Worm (Caenorhabditis elegans) whole organism, young adult: ENCODE data around the gene aps-2.

Experiments used
- B0019.2 ChIP-seq: fragments of 200-800 bp; sonication (Bioruptor generic); conservative IDR thresholded peaks from 2 replicates; pipeline ENCODE4 v1.3.6; 2022; ENCODE audit warnings: missing genetic modification reagents, missing genetic modification characterization, missing compliant biosample characterization
- F52B5.7 ChIP-seq: sonication (generic microtip); optimal IDR thresholded peaks from 2 replicates; lab custom pipeline; 2016; ENCODE audit warnings: mild to moderate bottlenecking, missing genetic modification characterization, missing compliant biosample characterization
- K12H6.12 ChIP-seq: fragments of 200-800 bp; sonication (Bioruptor generic); optimal IDR thresholded peaks from 2 replicates; lab custom pipeline; 2018; ENCODE audit warnings: mild to moderate bottlenecking, missing genetic modification characterization, missing compliant biosample characterization
- atf-7 ChIP-seq: sonication (generic microtip); optimal IDR thresholded peaks from 2 replicates; lab custom pipeline; 2017; ENCODE audit warnings: mild to moderate bottlenecking, missing genetic modification characterization, missing compliant biosample characterization
- cebp-1 ChIP-seq, 2 experiments: fragments of 200-800 bp in 1 of 2; sonication (Bioruptor generic) in 1 of 2; sonication (generic microtip) in 1 of 2; IDR thresholded peaks in 1 of 2; optimal IDR thresholded peaks in 1 of 2; 2 replicates each; pipeline versions ENCODE4 v1.3.6 to Lab custom; 2017 to 2022; ENCODE audit warnings: missing compliant biosample characterization in 2 of 2, missing genetic modification characterization in 2 of 2, mild to moderate bottlenecking in 1 of 2, missing genetic modification reagents in 1 of 2, moderate library complexity in 1 of 2
- dox-1 ChIP-seq: fragments of 200-800 bp; sonication (Bioruptor generic); IDR thresholded peaks from 2 replicates; pipeline ENCODE4 v1.3.6; 2022; ENCODE audit warnings: missing genetic modification reagents, missing genetic modification characterization, missing compliant biosample characterization
- him-1 ChIP-seq: sonication (generic microtip); optimal IDR thresholded peaks from 2 replicates; lab custom pipeline; 2016; ENCODE audit warnings: missing genotype, missing genetic modification reagents, missing genetic modification characterization, missing compliant biosample characterization
- lin-26 ChIP-seq: fragments of 200-800 bp; sonication (Bioruptor generic); IDR thresholded peaks from 2 replicates; pipeline ENCODE4 v1.3.6; 2022; ENCODE audit warnings: missing genetic modification reagents, missing genetic modification characterization, missing compliant biosample characterization
- lir-1 ChIP-seq: fragments of 200-800 bp; sonication (Bioruptor generic); conservative IDR thresholded peaks from 2 replicates; pipeline ENCODE4 v1.3.6; 2022; ENCODE audit warnings: missing genetic modification reagents, missing genetic modification characterization, missing compliant biosample characterization
- mcd-1 ChIP-seq: fragments of 200-800 bp; sonication (Bioruptor generic); IDR thresholded peaks from 2 replicates; pipeline ENCODE4 v1.3.6; 2022; ENCODE audit warnings: missing genetic modification reagents, missing genetic modification characterization, missing compliant biosample characterization
- nhr-80 ChIP-seq: sonication (generic microtip); optimal IDR thresholded peaks from 2 replicates; lab custom pipeline; 2016; ENCODE audit warnings: missing genetic modification characterization, missing compliant biosample characterization
- nhr-90 ChIP-seq: sonication (generic microtip); optimal IDR thresholded peaks from 2 replicates; lab custom pipeline; 2016; ENCODE audit warnings: missing genotype, mild to moderate bottlenecking, missing genetic modification characterization, missing compliant biosample characterization
- somi-1 ChIP-seq: fragments of 200-800 bp; sonication (Bioruptor generic); optimal IDR thresholded peaks from 2 replicates; lab custom pipeline; 2018; ENCODE audit warnings: mild to moderate bottlenecking, missing genetic modification characterization, missing compliant biosample characterization
- ztf-22 ChIP-seq: fragments of 200-800 bp; sonication (Bioruptor generic); optimal IDR thresholded peaks from 2 replicates; lab custom pipeline; 2018; ENCODE audit warnings: mild to moderate bottlenecking, missing genetic modification characterization, moderate library complexity, missing compliant biosample characterization
- ztf-28 ChIP-seq: fragments of 200-800 bp; sonication (Bioruptor generic); IDR thresholded peaks from 2 replicates; pipeline ENCODE4 v1.3.6; 2022; ENCODE audit warnings: missing genetic modification reagents, missing genetic modification characterization, missing compliant biosample characterization
- ztf-3 ChIP-seq: fragments of 200-800 bp; sonication (Bioruptor generic); optimal IDR thresholded peaks from 2 replicates; lab custom pipeline; 2018; ENCODE audit warnings: mild to moderate bottlenecking, missing genetic modification characterization, missing compliant biosample characterization

Gene aps-2

DNA sequence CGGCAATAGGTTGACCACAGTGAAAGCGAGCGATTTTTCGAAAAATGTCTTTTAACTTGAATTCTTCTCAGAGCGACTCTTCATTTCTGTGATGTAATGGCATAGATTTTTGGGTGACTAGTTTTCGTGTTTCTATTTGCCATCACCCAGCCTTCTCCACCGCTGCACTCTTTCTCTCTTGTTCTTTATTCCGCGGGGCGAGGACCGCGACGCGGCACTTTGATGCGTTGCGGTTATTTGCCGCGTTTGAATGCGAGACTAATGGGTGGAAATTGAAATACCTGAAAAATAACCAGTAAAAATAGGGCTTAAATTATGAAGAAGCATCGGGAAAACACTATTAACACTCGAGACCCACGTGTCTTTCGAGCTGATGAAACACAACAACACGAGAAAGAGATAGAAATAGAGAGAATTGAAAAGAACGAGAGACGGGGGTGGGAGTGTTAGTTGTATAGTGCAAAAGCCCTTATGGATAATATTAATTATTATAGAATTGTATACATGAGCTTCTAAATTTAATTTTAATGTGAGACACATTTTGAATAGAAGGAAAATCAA, 46.1 kb downstream of the aps-2 start, which contains the start of gene dgk-2:
dgk-2 (minus strand) TSS at position 281 of the 561 bp plus-strand sequence.
- TF ChIP-seq him-1 (tag; lab: Kevin White, UChicago) (no peak), nhr-90 (no peak), mcd-1 (GFP tag; lab: Robert Waterston, UW) (no peak), cebp-1 (GFP tag; IDR thresholded peaks at IDR 0.05; lab: Robert Waterston, UW) (no peak), cebp-1 (tag; optimal IDR thresholded peaks at IDR 0.05; lab: Kevin White, UChicago) (peak; percentile 47), K12H6.12 (tag; lab: Kevin White, UChicago) (peak; percentile 4)

DNA sequence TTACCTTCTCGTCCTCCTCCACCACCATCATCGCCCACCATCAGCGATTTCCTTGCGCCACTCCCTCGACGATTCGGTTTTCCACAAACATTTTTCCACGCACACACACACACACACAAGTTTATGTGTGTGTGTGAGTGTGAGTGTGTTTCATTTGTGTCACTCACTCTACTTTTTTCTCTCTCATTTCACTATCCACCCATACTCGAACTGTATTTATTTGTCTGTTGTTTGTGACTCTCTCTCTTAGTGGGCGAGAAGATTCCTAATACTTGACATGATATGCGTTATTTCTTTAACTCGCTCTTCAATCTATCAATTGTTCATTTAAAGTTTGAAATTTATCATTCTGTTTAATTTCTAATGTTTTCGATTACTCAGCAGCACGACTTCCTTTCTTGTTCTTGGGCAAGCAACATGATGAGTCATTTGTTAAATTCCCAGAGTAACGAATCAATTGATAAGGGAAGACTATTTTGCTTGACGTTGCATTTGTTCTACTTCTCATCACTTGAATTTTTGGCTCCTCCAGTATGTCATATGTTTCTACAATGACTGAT, 49.1 kb downstream of the aps-2 start:
- TF ChIP-seq dox-1 (peak; percentile 19; the same call in 1 of the 2 replicates), ztf-22 (GFP tag; lab: Kevin White, UChicago) (no peak), cebp-1 (GFP tag; IDR thresholded peaks at IDR 0.05; lab: Robert Waterston, UW) (no peak), cebp-1 (tag; optimal IDR thresholded peaks at IDR 0.05; lab: Kevin White, UChicago) (peak; percentile 9), nhr-80 (tag; lab: Kevin White, UChicago) (peak; percentile 64), atf-7 (peak; percentile 1), lir-1 (peak; percentile 23; the same call in 1 of the 2 replicates)

DNA sequence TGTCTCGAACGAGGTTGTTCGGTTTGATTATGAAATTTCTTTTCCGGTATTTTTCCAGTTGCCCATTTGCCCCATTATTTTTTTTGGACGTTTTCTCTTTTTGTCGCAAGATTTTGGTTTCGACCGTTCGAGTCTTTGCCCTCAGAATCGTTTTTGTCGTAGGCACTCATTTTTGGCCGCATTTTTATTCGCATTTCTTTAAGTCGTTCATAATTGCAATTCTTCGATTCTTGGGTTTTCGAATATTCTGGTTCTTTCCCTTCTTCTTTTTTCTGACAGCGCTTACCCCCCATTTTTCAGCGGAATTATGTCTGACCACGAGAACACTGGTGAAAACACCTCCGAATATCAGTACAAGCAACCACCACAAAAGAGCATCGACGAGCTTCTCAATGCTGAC, 50.1 kb downstream of the aps-2 start, which contains the start of gene rhi-1:
rhi-1 (plus strand) TSS at position 301 of the 400 bp plus-strand sequence.
- no peak for TF ChIP-seq F52B5.7 (tag; lab: Kevin White, UChicago)
- TF ChIP-seq ztf-28 (GFP tag; lab: Robert Waterston, UW), result no peak
- no peak for TF ChIP-seq ztf-3 (GFP tag; lab: Kevin White, UChicago)
- no peak for TF ChIP-seq somi-1 (GFP tag; lab: Kevin White, UChicago)
- TF ChIP-seq cebp-1 (GFP tag; IDR thresholded peaks at IDR 0.05; lab: Robert Waterston, UW), result no peak
- peak; percentile 61 for TF ChIP-seq cebp-1 (tag; optimal IDR thresholded peaks at IDR 0.05; lab: Kevin White, UChicago)
- no peak for TF ChIP-seq lin-26 (GFP tag; lab: Robert Waterston, UW)
- no peak for TF ChIP-seq B0019.2 (GFP tag; lab: Robert Waterston, UW)
